Worm (Caenorhabditis elegans): Measurements from ENCODE around the gene F54C8.7.

The F54C8.7 gene

DNA sequence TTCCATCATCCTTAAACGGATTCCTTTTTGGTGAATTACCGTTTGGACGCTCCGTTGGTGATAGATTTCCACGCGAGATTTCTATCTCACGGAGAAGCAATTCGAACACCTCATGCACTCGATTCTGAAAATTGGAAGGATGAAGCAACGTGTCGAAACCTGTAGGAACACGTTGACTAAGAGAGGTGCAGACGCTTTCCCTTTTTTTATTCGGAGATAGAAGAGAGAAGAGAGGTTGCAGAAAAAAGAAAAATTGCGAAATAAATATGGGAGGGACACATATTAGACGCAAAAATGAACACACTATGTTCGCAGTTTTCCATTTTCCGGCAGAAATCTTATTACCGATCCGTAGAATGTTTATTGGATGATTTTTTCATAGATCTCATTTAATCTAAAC is 868 bp upstream of the F54C8.7 start:
- TF ChIP-seq ztf-29 (GFP tag; IDR thresholded peaks at IDR 0.05), result no peak
- no peak for TF ChIP-seq tab-1 (GFP tag; IDR thresholded peaks at IDR 0.05)
- TF ChIP-seq flt-1 (GFP tag; IDR thresholded peaks at IDR 0.05), result no peak
- TF ChIP-seq klf-2 (GFP tag; conservative IDR thresholded peaks at IDR 0.05), result no peak
- TF ChIP-seq ztf-23 (GFP tag; IDR thresholded peaks at IDR 0.05), result no peak

ce11 chrIII:9450933-9451332 is 2.9 kb downstream of the F54C8.7 start:
- TF ChIP-seq ztf-29 (GFP tag; IDR thresholded peaks at IDR 0.05), result no peak
- no peak for TF ChIP-seq flt-1 (GFP tag; IDR thresholded peaks at IDR 0.05)
- TF ChIP-seq ztf-23 (GFP tag; IDR thresholded peaks at IDR 0.05), result no peak
- TF ChIP-seq klf-2 (GFP tag; conservative IDR thresholded peaks at IDR 0.05), result no peak
- no peak for TF ChIP-seq ref-1 (GFP tag; conservative IDR thresholded peaks at IDR 0.05)
- no peak for TF ChIP-seq T22C8.4 (GFP tag; IDR thresholded peaks at IDR 0.05)
- TF ChIP-seq cog-1 (tag; optimal IDR thresholded peaks at IDR 0.05), result no peak
- no peak for TF ChIP-seq tab-1 (GFP tag; IDR thresholded peaks at IDR 0.05)
- TF ChIP-seq med-1 (GFP tag; optimal IDR thresholded peaks at IDR 0.05; ENCODE audit: insufficient read depth), result no peak

DNA sequence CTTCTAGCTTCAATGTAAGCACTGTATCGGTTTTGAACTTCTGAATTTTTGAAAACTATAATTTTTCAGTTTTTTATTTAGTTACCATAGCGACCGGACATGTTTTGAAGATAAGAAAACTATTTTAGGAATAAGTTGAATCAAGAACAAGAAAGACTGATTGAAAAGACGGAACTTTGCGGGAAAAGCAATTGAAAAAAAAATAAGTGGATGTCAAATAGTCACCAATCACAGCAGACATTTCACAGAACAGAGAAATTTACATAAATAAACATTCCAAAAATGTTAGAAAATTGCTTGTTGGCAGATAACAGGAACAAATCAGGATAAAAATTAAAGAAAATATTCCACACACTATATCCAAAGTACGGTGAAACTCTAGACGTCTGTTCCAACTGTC is 4.0 kb downstream of the F54C8.7 start, which contains the start of gene F54C8.6:
F54C8.6 (minus strand) TSS at position 101 of the 400 bp plus-strand sequence.
- TF ChIP-seq klf-2 (GFP tag; conservative IDR thresholded peaks at IDR 0.05) (no peak), flt-1 (GFP tag; IDR thresholded peaks at IDR 0.05) (no peak), cog-1 (tag; optimal IDR thresholded peaks at IDR 0.05) (no peak), med-1 (GFP tag; optimal IDR thresholded peaks at IDR 0.05; ENCODE audit: insufficient read depth) (no peak), ztf-23 (GFP tag; IDR thresholded peaks at IDR 0.05) (no peak), ref-1 (GFP tag; conservative IDR thresholded peaks at IDR 0.05) (no peak), T22C8.4 (GFP tag; IDR thresholded peaks at IDR 0.05) (no peak), ztf-29 (GFP tag; IDR thresholded peaks at IDR 0.05) (no peak), tab-1 (GFP tag; IDR thresholded peaks at IDR 0.05) (no peak)

DNA sequence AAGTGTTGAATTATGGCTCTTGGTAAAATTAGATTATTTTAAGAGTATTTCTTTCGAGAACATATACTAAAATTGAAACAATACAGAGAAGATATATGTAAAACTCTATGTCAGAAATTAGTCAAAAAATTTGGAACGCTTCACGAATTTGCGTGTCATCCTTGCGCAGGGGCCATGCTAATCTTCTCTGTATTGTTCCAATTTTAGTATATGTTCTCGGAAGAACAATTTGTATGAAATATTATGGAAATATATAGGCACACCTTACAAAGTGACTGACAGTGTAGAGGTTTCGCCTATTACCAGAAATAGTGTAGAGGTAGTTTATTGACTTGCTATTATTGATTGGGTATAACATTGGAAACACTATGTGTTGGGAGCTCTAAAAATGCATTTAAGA is 6.2 kb downstream of the F54C8.7 start:
- TF ChIP-seq flt-1 (GFP tag; IDR thresholded peaks at IDR 0.05), result peak; percentile 75; the same call in 1 of the 2 replicates

- TF ChIP-seq flt-1 (GFP tag; IDR thresholded peaks at IDR 0.05), result 0 out of 2 replicates have a peak, but pooled peaks have one; percentile 15
Measured at ce11 chrIII:9445699-9446098, 8.2 kb downstream of the F54C8.7 start.

- TF ChIP-seq T22C8.4 (GFP tag; IDR thresholded peaks at IDR 0.05) (peak; percentile 98), med-1 (GFP tag; optimal IDR thresholded peaks at IDR 0.05; ENCODE audit: insufficient read depth) (no peak), flt-1 (GFP tag; IDR thresholded peaks at IDR 0.05) (no peak), cog-1 (tag; optimal IDR thresholded peaks at IDR 0.05) (peak; percentile 25), ref-1 (GFP tag; conservative IDR thresholded peaks at IDR 0.05) (no peak), ztf-29 (GFP tag; IDR thresholded peaks at IDR 0.05) (no peak), ztf-23 (GFP tag; IDR thresholded peaks at IDR 0.05) (peak; percentile 76), tab-1 (GFP tag; IDR thresholded peaks at IDR 0.05) (peak; percentile 13; the same call in 1 of the 2 replicates), klf-2 (GFP tag; conservative IDR thresholded peaks at IDR 0.05) (no peak)
Measured at ce11 chrIII:9443417-9444027, 10.3 kb downstream of the F54C8.7 start, which contains the start of gene pir-2. pir-2 (minus strand) TSS chrIII:9443634.

ce11 chrIII:9442846-9443245 is 11.0 kb downstream of the F54C8.7 start:
- TF ChIP-seq ztf-29 (GFP tag; IDR thresholded peaks at IDR 0.05) (no peak), med-1 (GFP tag; optimal IDR thresholded peaks at IDR 0.05; ENCODE audit: insufficient read depth) (no peak), tab-1 (GFP tag; IDR thresholded peaks at IDR 0.05) (no peak), ref-1 (GFP tag; conservative IDR thresholded peaks at IDR 0.05) (no peak), T22C8.4 (GFP tag; IDR thresholded peaks at IDR 0.05) (no peak), ztf-23 (GFP tag; IDR thresholded peaks at IDR 0.05) (no peak), cog-1 (tag; optimal IDR thresholded peaks at IDR 0.05) (no peak), flt-1 (GFP tag; IDR thresholded peaks at IDR 0.05) (no peak), klf-2 (GFP tag; conservative IDR thresholded peaks at IDR 0.05) (no peak)

- no peak for TF ChIP-seq ztf-23 (GFP tag; IDR thresholded peaks at IDR 0.05)
- no peak for TF ChIP-seq tab-1 (GFP tag; IDR thresholded peaks at IDR 0.05)
- no peak for TF ChIP-seq klf-2 (GFP tag; conservative IDR thresholded peaks at IDR 0.05)
- TF ChIP-seq flt-1 (GFP tag; IDR thresholded peaks at IDR 0.05), result 0 out of 2 replicates have a peak, but pooled peaks have one; percentile 13
- no peak for TF ChIP-seq T22C8.4 (GFP tag; IDR thresholded peaks at IDR 0.05)
- no peak for TF ChIP-seq med-1 (GFP tag; optimal IDR thresholded peaks at IDR 0.05; ENCODE audit: insufficient read depth)
- no peak for TF ChIP-seq cog-1 (tag; optimal IDR thresholded peaks at IDR 0.05)
Measured at ce11 chrIII:9441133-9441532, 12.7 kb downstream of the F54C8.7 start, which contains the start of gene emb-30. emb-30 (minus strand) TSS chrIII:9441460.

- TF ChIP-seq ztf-23 (GFP tag; IDR thresholded peaks at IDR 0.05) (no peak), flt-1 (GFP tag; IDR thresholded peaks at IDR 0.05) (no peak), tab-1 (GFP tag; IDR thresholded peaks at IDR 0.05) (no peak), T22C8.4 (GFP tag; IDR thresholded peaks at IDR 0.05) (no peak), cog-1 (tag; optimal IDR thresholded peaks at IDR 0.05) (no peak), ztf-29 (GFP tag; IDR thresholded peaks at IDR 0.05) (no peak), ref-1 (GFP tag; conservative IDR thresholded peaks at IDR 0.05) (no peak), med-1 (GFP tag; optimal IDR thresholded peaks at IDR 0.05; ENCODE audit: insufficient read depth) (no peak), klf-2 (GFP tag; conservative IDR thresholded peaks at IDR 0.05) (no peak)
Measured at ce11 chrIII:9439399-9439798, 14.5 kb downstream of the F54C8.7 start, which contains the start of gene F54C8.1. F54C8.1 (plus strand) TSS chrIII:9439699.

DNA sequence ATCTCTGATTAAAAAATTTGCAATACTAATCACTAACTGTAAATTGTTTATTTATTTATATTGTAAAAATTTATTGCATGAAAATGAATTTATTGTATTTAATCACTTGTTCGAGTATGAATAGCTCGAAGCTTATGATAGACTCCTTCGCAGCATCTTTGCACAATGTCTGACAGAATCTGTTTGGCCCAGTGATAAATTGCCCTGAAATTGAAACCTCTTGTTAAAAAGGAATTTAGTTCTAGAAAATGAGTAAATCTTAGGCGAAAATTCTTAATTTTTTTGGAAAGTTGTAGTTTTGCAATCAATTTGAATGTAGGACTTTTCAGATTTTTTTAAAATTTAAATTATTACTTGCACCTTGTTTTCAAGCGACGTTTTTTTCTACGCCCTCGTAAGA is 18.9 kb downstream of the F54C8.7 start:
- TF ChIP-seq cog-1 (tag; optimal IDR thresholded peaks at IDR 0.05), result no peak
- TF ChIP-seq ztf-29 (GFP tag; IDR thresholded peaks at IDR 0.05), result no peak
- TF ChIP-seq med-1 (GFP tag; optimal IDR thresholded peaks at IDR 0.05; ENCODE audit: insufficient read depth), result no peak
- TF ChIP-seq ref-1 (GFP tag; conservative IDR thresholded peaks at IDR 0.05), result no peak
- no peak for TF ChIP-seq tab-1 (GFP tag; IDR thresholded peaks at IDR 0.05)
- no peak for TF ChIP-seq ztf-23 (GFP tag; IDR thresholded peaks at IDR 0.05)
- no peak for TF ChIP-seq flt-1 (GFP tag; IDR thresholded peaks at IDR 0.05)
- TF ChIP-seq klf-2 (GFP tag; conservative IDR thresholded peaks at IDR 0.05), result no peak
- TF ChIP-seq T22C8.4 (GFP tag; IDR thresholded peaks at IDR 0.05), result no peak

All from whole organism, midembryonic.